Worm (Caenorhabditis elegans) whole organism, late embryonic: ENCODE results near the gene gspd-1.

Experiments
- C08G9.2 ChIP-seq: sonication (generic microtip); optimal IDR thresholded peaks from 2 replicates; lab custom pipeline; 2016; ENCODE audit warnings: mild to moderate bottlenecking, missing genetic modification characterization, moderate library complexity, missing compliant biosample characterization
- F13H6.1 ChIP-seq: sonication (generic microtip); optimal IDR thresholded peaks from 2 replicates; lab custom pipeline; 2016; ENCODE audit warnings: missing genetic modification characterization, missing compliant biosample characterization
- K02D7.2 ChIP-seq: sonication (generic microtip); optimal IDR thresholded peaks from 2 replicates; lab custom pipeline; 2017; ENCODE audit warnings: mild to moderate bottlenecking, missing genetic modification characterization, missing compliant biosample characterization
- ceh-19 ChIP-seq: fragments of 200-800 bp; sonication (Bioruptor generic); optimal IDR thresholded peaks from 2 replicates; lab custom pipeline; 2018; ENCODE audit warnings: mild to moderate bottlenecking, missing genetic modification characterization, missing compliant biosample characterization
- ceh-2 ChIP-seq: sonication (generic microtip); optimal IDR thresholded peaks from 2 replicates; lab custom pipeline; 2016; ENCODE audit warnings: missing genotype, missing genetic modification characterization, missing compliant biosample characterization
- ceh-22 ChIP-seq: sonication (generic microtip); optimal IDR thresholded peaks from 2 replicates; lab custom pipeline; 2017; ENCODE audit warnings: missing biosample characterization, missing genetic modification characterization
- ceh-24 ChIP-seq: sonication (generic microtip); optimal IDR thresholded peaks from 2 replicates; lab custom pipeline; 2016; ENCODE audit warnings: mild to moderate bottlenecking, missing genetic modification characterization, missing compliant biosample characterization
- ceh-31 ChIP-seq: sonication (generic microtip); optimal IDR thresholded peaks from 2 replicates; lab custom pipeline; 2016; ENCODE audit warnings: missing genetic modification characterization, missing compliant biosample characterization
- ceh-45 ChIP-seq: fragments of 200-800 bp; sonication (Bioruptor generic); IDR thresholded peaks from 2 replicates; pipeline ENCODE4 v1.3.6; 2022; ENCODE audit warnings: missing genetic modification reagents, missing genetic modification characterization, missing compliant biosample characterization
- ceh-48 ChIP-seq: sonication (generic microtip); optimal IDR thresholded peaks from 2 replicates; lab custom pipeline; 2016; ENCODE audit warnings: missing genetic modification characterization, inconsistent platforms, missing compliant biosample characterization
- ceh-6 ChIP-seq: fragments of 200-800 bp; sonication (Bioruptor generic); optimal IDR thresholded peaks from 2 replicates; lab custom pipeline; 2018; ENCODE audit warnings: mild to moderate bottlenecking, missing genetic modification characterization, missing compliant biosample characterization
- ceh-9 ChIP-seq: sonication (generic microtip); optimal IDR thresholded peaks from 2 replicates; lab custom pipeline; 2016; ENCODE audit warnings: mild to moderate bottlenecking, missing genetic modification characterization, inconsistent platforms, missing compliant biosample characterization
- dmd-4 ChIP-seq: sonication (generic microtip); optimal IDR thresholded peaks from 2 replicates; lab custom pipeline; 2016; ENCODE audit warnings: borderline replicate concordance, missing genetic modification characterization, missing compliant biosample characterization
- elt-4 ChIP-seq: sonication (generic microtip); optimal IDR thresholded peaks from 2 replicates; lab custom pipeline; 2016; ENCODE audit warnings: missing genetic modification characterization, missing compliant biosample characterization
- ets-4 ChIP-seq: sonication (generic microtip); optimal IDR thresholded peaks from 2 replicates; lab custom pipeline; 2016; ENCODE audit warnings: missing genetic modification characterization, missing compliant biosample characterization
- fax-1 ChIP-seq: sonication (generic microtip); optimal IDR thresholded peaks from 2 replicates; lab custom pipeline; 2016; ENCODE audit warnings: missing genotype, missing genetic modification characterization, missing compliant biosample characterization
- fkh-10 ChIP-seq: fragments of 150-350 bp; optimal IDR thresholded peaks from 2 replicates; lab custom pipeline; 2014; ENCODE audit warnings: missing biosample characterization, missing genetic modification reagents, missing genetic modification characterization
- fkh-6 ChIP-seq: sonication (generic microtip); optimal IDR thresholded peaks from 2 replicates; lab custom pipeline; 2016; ENCODE audit warnings: missing genetic modification characterization, missing compliant biosample characterization
- gmeb-2 ChIP-seq: sonication (generic microtip); optimal IDR thresholded peaks from 2 replicates; lab custom pipeline; 2016; ENCODE audit warnings: missing genetic modification characterization, inconsistent platforms, missing compliant biosample characterization
- hlh-15 ChIP-seq: sonication (generic microtip); optimal IDR thresholded peaks from 2 replicates; lab custom pipeline; 2016; ENCODE audit warnings: missing genetic modification characterization, missing compliant biosample characterization
- hlh-30 ChIP-seq: sonication (generic microtip); optimal IDR thresholded peaks from 2 replicates; lab custom pipeline; 2017; ENCODE audit warnings: antibody characterized with exemption, missing genetic modification characterization, missing compliant biosample characterization; ENCODE audit not compliant: insufficient read depth
- hlh-8 ChIP-seq: sonication (generic microtip); optimal IDR thresholded peaks from 2 replicates; lab custom pipeline; 2016; ENCODE audit warnings: missing genotype, missing genetic modification characterization, missing compliant biosample characterization
- lim-6 ChIP-seq: sonication (generic microtip); optimal IDR thresholded peaks from 2 replicates; lab custom pipeline; 2016; ENCODE audit warnings: missing genetic modification characterization, missing compliant biosample characterization
- mec-3 ChIP-seq: sonication (generic microtip); optimal IDR thresholded peaks from 2 replicates; lab custom pipeline; 2016; ENCODE audit warnings: borderline replicate concordance, missing genetic modification characterization, missing compliant biosample characterization
- nfya-1 ChIP-seq: sonication (generic microtip); optimal IDR thresholded peaks from 2 replicates; lab custom pipeline; 2017; ENCODE audit warnings: missing genetic modification characterization, mild to moderate bottlenecking, missing compliant biosample characterization, antibody characterized with exemption, moderate library complexity
- pha-2 ChIP-seq: sonication (generic microtip); optimal IDR thresholded peaks from 2 replicates; lab custom pipeline; 2017; ENCODE audit warnings: mild to moderate bottlenecking, missing genetic modification characterization, missing compliant biosample characterization
- pha-4 ChIP-seq: fragments of 150-350 bp; optimal IDR thresholded peaks from 2 replicates; lab custom pipeline; 2018; ENCODE audit warnings: missing biosample characterization, missing genetic modification reagents, missing genetic modification characterization
- pqm-1 ChIP-seq: sonication (generic microtip); optimal IDR thresholded peaks from 2 replicates; lab custom pipeline; 2016; ENCODE audit warnings: missing genetic modification characterization, missing compliant biosample characterization
- ref-2 ChIP-seq: sonication (generic microtip); optimal IDR thresholded peaks from 2 replicates; lab custom pipeline; 2016; ENCODE audit warnings: missing genetic modification characterization, missing compliant biosample characterization
- rnt-1 ChIP-seq: sonication (generic microtip); optimal IDR thresholded peaks from 2 replicates; lab custom pipeline; 2016; ENCODE audit warnings: missing genetic modification characterization, missing compliant biosample characterization
- sdc-2 ChIP-seq: sonication (generic microtip); optimal IDR thresholded peaks from 2 replicates; lab custom pipeline; 2016; ENCODE audit warnings: missing genotype, missing genetic modification characterization, missing compliant biosample characterization
- tbx-2 ChIP-seq: sonication (generic microtip); optimal IDR thresholded peaks from 2 replicates; lab custom pipeline; 2016; ENCODE audit warnings: missing genetic modification characterization, missing compliant biosample characterization
- tbx-7 ChIP-seq: sonication (generic microtip); optimal IDR thresholded peaks from 2 replicates; lab custom pipeline; 2016; ENCODE audit warnings: missing genotype, missing genetic modification characterization, missing compliant biosample characterization
- ttx-3 ChIP-seq: sonication (generic microtip); optimal IDR thresholded peaks from 2 replicates; lab custom pipeline; 2016; ENCODE audit warnings: missing genetic modification reagents, missing genetic modification characterization, missing compliant biosample characterization
- unc-3 ChIP-seq, 2 experiments: fragments of 200-800 bp in 1 of 2; sonication (Bioruptor generic) in 1 of 2; sonication (generic microtip) in 1 of 2; conservative IDR thresholded peaks in 1 of 2; optimal IDR thresholded peaks in 1 of 2; 2 replicates each; pipeline versions ENCODE4 v1.3.6 to Lab custom; 2016 to 2022; ENCODE audit warnings: missing compliant biosample characterization in 2 of 2, missing genetic modification characterization in 2 of 2, missing genetic modification reagents in 1 of 2

Gene gspd-1

DNA sequence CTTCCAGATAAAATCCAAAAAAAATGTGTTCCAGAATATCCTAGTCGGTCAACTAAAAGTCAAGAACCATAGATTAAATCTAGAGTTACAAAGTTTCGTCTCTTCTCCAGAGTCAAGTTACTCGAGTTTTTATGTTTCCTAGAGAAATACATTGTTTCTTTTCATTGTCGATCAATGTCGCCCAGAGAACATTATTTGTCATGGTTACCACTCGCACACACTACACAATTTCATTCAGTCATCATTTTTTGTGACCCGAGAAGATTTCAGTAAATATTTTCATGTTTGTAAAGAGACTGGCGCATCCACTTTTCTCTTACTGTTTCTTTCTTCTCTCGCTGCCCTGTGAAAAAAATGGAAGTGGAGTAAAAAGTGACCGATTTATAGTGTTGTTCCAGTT lies 579 bp upstream of the gspd-1 start:
- TF ChIP-seq hlh-15 (tag; lab: Kevin White, UChicago) (no peak), hlh-30 (tag; lab: Kevin White, UChicago) (no peak), ceh-2 (tag; lab: Kevin White, UChicago) (no peak), ref-2 (tag; lab: Kevin White, UChicago) (no peak), F13H6.1 (no peak), elt-4 (no peak), tbx-7 (tag; lab: Kevin White, UChicago) (no peak), ceh-19 (no peak), unc-3 (GFP tag; conservative IDR thresholded peaks at IDR 0.05; lab: Robert Waterston, UW) (no peak), unc-3 (tag; optimal IDR thresholded peaks at IDR 0.05; lab: Kevin White, UChicago) (no peak), pha-4 (tag; lab: Kevin White, UChicago) (no peak), sdc-2 (tag; lab: Kevin White, UChicago) (no peak), dmd-4 (tag; lab: Kevin White, UChicago) (no peak), ceh-9 (tag; lab: Kevin White, UChicago) (no peak), nfya-1 (tag; lab: Kevin White, UChicago) (no peak), tbx-2 (tag; lab: Kevin White, UChicago) (no peak), ceh-31 (tag; lab: Kevin White, UChicago) (no peak)

DNA sequence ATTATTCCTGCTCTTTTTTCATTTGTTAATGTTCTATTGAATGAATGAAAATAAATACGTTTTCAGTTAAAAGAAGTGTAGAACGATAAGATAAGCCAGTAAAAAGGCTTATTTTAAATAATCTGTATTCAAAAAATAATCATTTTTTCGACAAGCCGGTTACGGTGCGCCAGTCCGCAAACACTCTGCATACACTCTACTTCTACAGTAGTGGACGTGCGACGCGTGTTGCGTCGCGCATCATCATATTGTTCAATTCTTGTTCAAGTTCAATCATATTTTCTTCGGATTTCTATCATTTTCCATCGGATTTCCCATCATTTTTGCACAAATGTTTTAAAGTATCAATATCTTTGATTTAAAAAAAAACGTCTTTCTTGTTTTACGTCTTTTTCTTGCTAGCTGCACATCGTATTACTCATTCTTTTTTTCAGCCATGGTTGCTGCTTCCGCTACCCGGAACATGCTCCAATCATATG lies 2.7 kb downstream of the gspd-1 start, which contains the start of gene B0035.18:
Gene B0035.18, plus strand, starts transcription at position 429 of the 479 bp plus-strand sequence.
- no peak for TF ChIP-seq ceh-45 (GFP tag; lab: Robert Waterston, UW)
- TF ChIP-seq gmeb-2 (tag; lab: Kevin White, UChicago) = no peak
- no peak for TF ChIP-seq mec-3 (tag; lab: Kevin White, UChicago)
- TF ChIP-seq pha-4 (tag; lab: Kevin White, UChicago) = no peak
- TF ChIP-seq pqm-1 = no peak
- no peak for TF ChIP-seq tbx-7 (tag; lab: Kevin White, UChicago)
- no peak for TF ChIP-seq pha-2 (tag; lab: Kevin White, UChicago)
- TF ChIP-seq fkh-10 = no peak
- TF ChIP-seq lim-6 (tag; lab: Kevin White, UChicago) = no peak
- no peak for TF ChIP-seq fax-1 (tag; lab: Kevin White, UChicago)
- TF ChIP-seq ceh-22 (tag; lab: Kevin White, UChicago) = no peak
- TF ChIP-seq ttx-3 (tag; lab: Kevin White, UChicago) = no peak
- TF ChIP-seq ceh-6 (GFP tag; lab: Kevin White, UChicago) = no peak
- TF ChIP-seq rnt-1 (tag; lab: Kevin White, UChicago) = no peak
- no peak for TF ChIP-seq C08G9.2
- no peak for TF ChIP-seq K02D7.2 (tag; lab: Kevin White, UChicago)
- TF ChIP-seq hlh-15 (tag; lab: Kevin White, UChicago) = no peak
- no peak for TF ChIP-seq hlh-8 (tag; lab: Kevin White, UChicago)
- no peak for TF ChIP-seq ceh-9 (tag; lab: Kevin White, UChicago)
- no peak for TF ChIP-seq ceh-48 (tag; lab: Kevin White, UChicago)

DNA sequence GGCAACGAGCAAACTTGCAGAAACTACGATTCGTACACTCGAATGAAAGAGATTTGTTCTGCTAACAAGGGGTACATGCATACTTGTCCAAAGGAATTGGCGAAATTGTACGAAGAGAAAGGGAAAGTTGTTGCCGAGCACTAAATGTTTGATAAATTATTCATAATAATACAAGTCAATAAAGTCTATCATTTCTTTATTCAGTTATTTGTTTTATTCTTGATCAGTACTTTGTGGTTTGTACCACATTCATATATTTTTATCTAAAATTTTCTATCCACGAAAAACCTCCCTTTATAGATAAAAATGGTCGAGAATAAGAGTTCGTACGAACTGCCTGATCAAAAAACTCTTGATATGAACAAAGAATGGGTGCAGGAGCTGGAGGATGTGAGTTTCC lies 3.3 kb downstream of the gspd-1 start, which contains the start of gene edg-1:
Gene edg-1, plus strand, starts transcription at position 301 of the 400 bp plus-strand sequence.
- TF ChIP-seq ceh-24 (tag; lab: Kevin White, UChicago) = no peak
- TF ChIP-seq C08G9.2 = no peak
- TF ChIP-seq ets-4 (tag; lab: Kevin White, UChicago) = no peak
- TF ChIP-seq fkh-6 (tag; lab: Kevin White, UChicago) = no peak
- TF ChIP-seq rnt-1 (tag; lab: Kevin White, UChicago) = no peak
- TF ChIP-seq ceh-9 (tag; lab: Kevin White, UChicago) = no peak

DNA sequence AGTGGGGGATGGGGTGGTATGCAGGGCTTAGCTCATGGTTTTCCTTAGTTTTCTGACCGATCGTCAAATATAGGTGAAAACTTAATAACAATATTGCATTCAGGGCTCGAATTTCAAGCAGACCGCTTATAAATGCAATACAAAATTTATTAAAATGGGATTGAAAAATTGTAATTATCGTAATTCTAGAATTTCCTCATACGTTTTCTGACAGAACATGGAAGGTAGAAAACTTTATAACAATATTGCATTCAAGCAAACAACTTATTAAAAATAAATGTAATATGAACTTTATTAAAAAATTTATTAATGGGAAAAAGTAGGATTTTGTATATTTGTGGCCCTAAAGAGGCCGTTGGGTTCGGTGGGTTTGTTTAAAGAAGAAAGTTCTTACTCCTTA lies 6.4 kb downstream of the gspd-1 start:
- TF ChIP-seq fkh-6 (tag; lab: Kevin White, UChicago) (no peak), elt-4 (no peak), sdc-2 (tag; lab: Kevin White, UChicago) (no peak)
- TF ChIP-seq, all 69 proteins: peak for 0
